Fruit fly (Drosophila melanogaster) whole organism, embryonic: ENCODE results near the gene Tim9b.

Experiments used
- ATbp ChIP-seq: fragments of 200-800 bp; sonication (Bioruptor generic); optimal IDR thresholded peaks from 2 replicates; lab custom pipeline; 2017; ENCODE audit warnings: missing biosample characterization, mild to moderate bottlenecking, missing genetic modification characterization, missing genetic modification reagents
- Aef1 ChIP-seq: fragments of 200-800 bp; sonication (Bioruptor generic); IDR thresholded peaks from 3 replicates; pipeline ENCODE4 v1.3.6; 2022; ENCODE audit warnings: missing biosample characterization, missing genetic modification characterization
- CG14860 ChIP-seq: fragments of 200-800 bp; sonication (Bioruptor generic); IDR thresholded peaks from 3 replicates; pipeline ENCODE4 v1.3.6; 2022; ENCODE audit warnings: missing biosample characterization, missing genetic modification characterization; ENCODE audit not compliant: partially characterized antibody
- CG15073 ChIP-seq: fragments of 200-800 bp; sonication (Bioruptor generic); optimal IDR thresholded peaks from 2 replicates; lab custom pipeline; 2016; ENCODE audit warnings: missing biosample characterization, missing genetic modification characterization
- CG1792 ChIP-seq: fragments of 200-800 bp; sonication (Bioruptor generic); optimal IDR thresholded peaks from 2 replicates; lab custom pipeline; 2016; ENCODE audit warnings: missing biosample characterization, missing genetic modification characterization
- CG18011 ChIP-seq: fragments of 200-800 bp; sonication (Bioruptor generic); optimal IDR thresholded peaks from 2 replicates; lab custom pipeline; 2017; ENCODE audit warnings: missing biosample characterization, missing genetic modification characterization, mild to moderate bottlenecking, moderate library complexity, missing genotype
- CG30020 ChIP-seq: fragments of 200-800 bp; optimal IDR thresholded peaks from 2 replicates; lab custom pipeline; 2019; ENCODE audit warnings: missing biosample characterization, mild to moderate bottlenecking, missing genetic modification characterization, moderate library complexity
- CG30431 ChIP-seq: fragments of 200-800 bp; sonication (Bioruptor generic); optimal IDR thresholded peaks from 2 replicates; lab custom pipeline; 2017; ENCODE audit warnings: missing biosample characterization, missing genetic modification characterization
- CG32532 ChIP-seq: fragments of 200-800 bp; sonication (Bioruptor generic); IDR thresholded peaks from 2 replicates; pipeline ENCODE4 v1.3.6; 2022; ENCODE audit warnings: missing biosample characterization, missing genetic modification characterization
- CG34422 ChIP-seq: fragments of 200-800 bp; sonication (Bioruptor generic); IDR thresholded peaks from 3 replicates; pipeline ENCODE4 v1.3.6; 2022; ENCODE audit warnings: missing biosample characterization, missing genetic modification characterization
- CG42726 ChIP-seq: fragments of 200-800 bp; sonication (Bioruptor generic); IDR thresholded peaks from 2 replicates; pipeline ENCODE4 v1.3.6; 2022; ENCODE audit warnings: missing biosample characterization, missing genetic modification characterization; ENCODE audit not compliant: partially characterized antibody
- CG5953 ChIP-seq: fragments of 200-800 bp; sonication (Bioruptor generic); IDR thresholded peaks from 2 replicates; pipeline ENCODE4 v1.3.6; 2022; ENCODE audit warnings: missing biosample characterization, missing genetic modification characterization
- CG6765 ChIP-seq: fragments of 200-800 bp; sonication (Bioruptor generic); optimal IDR thresholded peaks from 3 replicates; lab custom pipeline; 2017; ENCODE audit warnings: missing biosample characterization, mild to moderate bottlenecking, missing genetic modification characterization
- CG7271 ChIP-seq: fragments of 200-800 bp; sonication (Bioruptor generic); optimal IDR thresholded peaks from 2 replicates; lab custom pipeline; 2018; ENCODE audit warnings: missing biosample characterization, mild to moderate bottlenecking, missing genetic modification characterization, moderate library complexity
- CG7556 ChIP-seq: fragments of 200-800 bp; sonication (Bioruptor generic); optimal IDR thresholded peaks from 2 replicates; lab custom pipeline; 2017; ENCODE audit warnings: missing biosample characterization, mild to moderate bottlenecking, missing genetic modification characterization
- CG8765 ChIP-seq: fragments of 200-800 bp; sonication (Bioruptor generic); IDR thresholded peaks from 2 replicates; pipeline ENCODE4 v1.3.6; 2022; ENCODE audit warnings: missing biosample characterization, missing genetic modification characterization
- CG9727 ChIP-seq: fragments of 200-800 bp; sonication (Bioruptor generic); optimal IDR thresholded peaks from 3 replicates; lab custom pipeline; 2017; ENCODE audit warnings: missing biosample characterization, mild to moderate bottlenecking, missing genetic modification characterization
- Dek ChIP-seq: fragments of 200-800 bp; sonication (Bioruptor generic); optimal IDR thresholded peaks from 3 replicates; lab custom pipeline; 2019; ENCODE audit warnings: missing biosample characterization, mild to moderate bottlenecking, missing genetic modification characterization, moderate library complexity
- E2f1 ChIP-seq: fragments of 200-800 bp; sonication (Bioruptor generic); IDR thresholded peaks from 2 replicates; pipeline ENCODE4 v1.3.6; 2022; ENCODE audit warnings: missing biosample characterization, missing genetic modification characterization
- Elba2 ChIP-seq: fragments of 200-800 bp; sonication (Bioruptor generic); optimal IDR thresholded peaks from 3 replicates; lab custom pipeline; 2016; ENCODE audit warnings: missing biosample characterization, missing genetic modification characterization
- Ets65A ChIP-seq: fragments of 200-800 bp; sonication (Bioruptor generic); peaks from one replicate; lab custom pipeline; 2016; ENCODE audit warnings: missing biosample characterization, missing genetic modification characterization
- Ets97D ChIP-seq: fragments of 200-800 bp; sonication (Bioruptor generic); optimal IDR thresholded peaks from 3 replicates; lab custom pipeline; 2016; ENCODE audit warnings: missing biosample characterization, missing genetic modification characterization
- Fer2 ChIP-seq: fragments of 200-800 bp; sonication (Bioruptor generic); optimal IDR thresholded peaks from 2 replicates; lab custom pipeline; 2018; ENCODE audit warnings: missing biosample characterization, mild to moderate bottlenecking, missing genetic modification characterization, moderate library complexity
- GATAe ChIP-seq: fragments of 200-800 bp; sonication (Bioruptor generic); conservative IDR thresholded peaks from 2 replicates; pipeline ENCODE4 v1.3.6; 2022; ENCODE audit warnings: missing biosample characterization, missing genetic modification characterization
- Gsc ChIP-seq: fragments of 200-800 bp; sonication (Bioruptor generic); IDR thresholded peaks from 2 replicates; pipeline ENCODE4 v1.3.6; 2022; ENCODE audit warnings: missing biosample characterization, missing genetic modification characterization
- H15 ChIP-seq: fragments of 200-800 bp; sonication (Bioruptor generic); IDR thresholded peaks from 3 replicates; pipeline ENCODE4 v1.3.6; 2022; ENCODE audit warnings: missing biosample characterization, missing genetic modification characterization
- HmgD ChIP-seq: fragments of 200-800 bp; sonication (Bioruptor generic); optimal IDR thresholded peaks from 3 replicates; lab custom pipeline; 2016; ENCODE audit warnings: missing biosample characterization, missing genetic modification characterization
- Hr3 ChIP-seq: fragments of 200-800 bp; sonication (Bioruptor generic); optimal IDR thresholded peaks from 3 replicates; lab custom pipeline; 2016; ENCODE audit warnings: missing biosample characterization, missing genetic modification characterization
- Rfx ChIP-seq: fragments of 200-800 bp; sonication (Bioruptor generic); IDR thresholded peaks from 2 replicates; pipeline ENCODE4 v1.3.6; 2022; ENCODE audit warnings: missing biosample characterization, missing genetic modification characterization
- Sin3A ChIP-seq: fragments of >200 bp; optimal IDR thresholded peaks from 2 replicates; lab custom pipeline; 2018
- Sry-β ChIP-seq: fragments of 200-800 bp; sonication (Bioruptor generic); optimal IDR thresholded peaks from 2 replicates; lab custom pipeline; 2018; ENCODE audit warnings: missing biosample characterization, mild to moderate bottlenecking, missing genetic modification characterization, moderate library complexity
- al ChIP-seq: fragments of 200-800 bp; sonication (Bioruptor generic); IDR thresholded peaks from 2 replicates; pipeline ENCODE4 v1.3.6; 2022; ENCODE audit warnings: missing biosample characterization, missing genetic modification characterization
- amos ChIP-seq: fragments of 200-800 bp; sonication (Bioruptor generic); IDR thresholded peaks from 2 replicates; pipeline ENCODE4 v1.3.6; 2022; ENCODE audit warnings: missing biosample characterization, missing genetic modification characterization; ENCODE audit not compliant: partially characterized antibody
- aop ChIP-seq: fragments of 200-800 bp; sonication (Bioruptor generic); IDR thresholded peaks from 2 replicates; pipeline ENCODE4 v1.3.6; 2022; ENCODE audit warnings: missing biosample characterization, missing genetic modification characterization
- ase ChIP-seq: fragments of 200-800 bp; sonication (Bioruptor generic); IDR thresholded peaks from 3 replicates; pipeline ENCODE4 v1.3.6; 2022; ENCODE audit warnings: missing biosample characterization, missing genetic modification characterization
- bigmax ChIP-seq: fragments of 200-800 bp; sonication (Bioruptor generic); optimal IDR thresholded peaks from 2 replicates; lab custom pipeline; 2018; ENCODE audit warnings: missing biosample characterization, mild to moderate bottlenecking, missing genetic modification characterization
- br ChIP-seq: fragments of >200 bp; optimal IDR thresholded peaks from 2 replicates; lab custom pipeline; 2017
- corto ChIP-seq: fragments of 200-800 bp; sonication (Bioruptor generic); optimal IDR thresholded peaks from 2 replicates; lab custom pipeline; 2016; ENCODE audit warnings: missing biosample characterization, mild to moderate bottlenecking, missing genetic modification characterization, moderate library complexity
- crp ChIP-seq, 2 experiments: fragments of 200-800 bp; sonication (Bioruptor generic); optimal IDR thresholded peaks; 2 replicates in 1 of 2; 3 replicates in 1 of 2; lab custom pipeline; 2017; ENCODE audit warnings: missing biosample characterization in 2 of 2, missing genetic modification characterization in 2 of 2, mild to moderate bottlenecking in 1 of 2, moderate library complexity in 1 of 2
- dysf ChIP-seq: fragments of 200-800 bp; sonication (Bioruptor generic); IDR thresholded peaks from 3 replicates; pipeline ENCODE4 v1.3.6; 2022; ENCODE audit warnings: missing biosample characterization, missing genetic modification characterization
- eve ChIP-seq, 2 experiments: fragments of >200 bp; optimal IDR thresholded peaks; 2 replicates each; lab custom pipeline; 2017; ENCODE audit warnings: missing biosample characterization in 2 of 2, missing genetic modification characterization in 2 of 2
- gem ChIP-seq: fragments of 200-800 bp; sonication (Bioruptor generic); optimal IDR thresholded peaks from 2 replicates; lab custom pipeline; 2019; ENCODE audit warnings: missing biosample characterization, mild to moderate bottlenecking, missing genetic modification characterization, moderate library complexity
- her ChIP-seq: fragments of 200-800 bp; sonication (Bioruptor generic); optimal IDR thresholded peaks from 2 replicates; lab custom pipeline; 2016; ENCODE audit warnings: missing biosample characterization, missing genetic modification characterization
- luna ChIP-seq: fragments of 200-800 bp; sonication (Bioruptor generic); optimal IDR thresholded peaks from 2 replicates; lab custom pipeline; 2016; ENCODE audit warnings: missing biosample characterization, missing genetic modification characterization
- nerfin-1 ChIP-seq: fragments of 200-800 bp; sonication (Bioruptor generic); optimal IDR thresholded peaks from 3 replicates; lab custom pipeline; 2019; ENCODE audit warnings: missing biosample characterization, mild to moderate bottlenecking, missing genetic modification characterization, moderate library complexity
- odd ChIP-seq: fragments of 200-800 bp; sonication (Bioruptor generic); optimal IDR thresholded peaks from 2 replicates; lab custom pipeline; 2017; ENCODE audit warnings: missing biosample characterization, mild to moderate bottlenecking, missing genetic modification characterization
- p53 ChIP-seq: fragments of 200-800 bp; sonication (Bioruptor generic); optimal IDR thresholded peaks from 2 replicates; lab custom pipeline; 2016; ENCODE audit warnings: missing biosample characterization, missing genetic modification characterization
- prd ChIP-seq, 3 experiments: fragments of >200 bp in 2 of 3; fragments of 200-800 bp in 1 of 3; sonication (Bioruptor generic) in 1 of 3; optimal IDR thresholded peaks in 2 of 3; IDR thresholded peaks in 1 of 3; 2 replicates in 2 of 3; 3 replicates in 1 of 3; pipeline versions ENCODE4 v1.3.6 to Lab custom; 2017 to 2022; ENCODE audit warnings: missing biosample characterization in 1 of 3, missing genetic modification characterization in 1 of 3
- pum ChIP-seq: fragments of 200-800 bp; sonication (Bioruptor generic); optimal IDR thresholded peaks from 2 replicates; lab custom pipeline; 2016; ENCODE audit warnings: missing biosample characterization, missing genetic modification characterization
- sc ChIP-seq, 3 experiments: fragments of >200 bp in 2 of 3; fragments of 200-800 bp in 1 of 3; sonication (Bioruptor generic) in 1 of 3; optimal IDR thresholded peaks; 2 replicates in 2 of 3; 3 replicates in 1 of 3; lab custom pipeline; 2017; ENCODE audit warnings: mild to moderate bottlenecking in 1 of 3, missing biosample characterization in 1 of 3, missing genetic modification characterization in 1 of 3, missing genetic modification reagents in 1 of 3
- ttk ChIP-seq: fragments of 200-800 bp; sonication (Bioruptor generic); IDR thresholded peaks from 2 replicates; pipeline ENCODE4 v2.1.2; 2022; ENCODE audit warnings: missing biosample characterization, missing genetic modification characterization
- vvl ChIP-seq: fragments of 200-800 bp; sonication (Bioruptor generic); IDR thresholded peaks from 2 replicates; pipeline ENCODE4 v1.3.6; 2022; ENCODE audit warnings: missing biosample characterization, missing genetic modification characterization

The Tim9b gene

DNA sequence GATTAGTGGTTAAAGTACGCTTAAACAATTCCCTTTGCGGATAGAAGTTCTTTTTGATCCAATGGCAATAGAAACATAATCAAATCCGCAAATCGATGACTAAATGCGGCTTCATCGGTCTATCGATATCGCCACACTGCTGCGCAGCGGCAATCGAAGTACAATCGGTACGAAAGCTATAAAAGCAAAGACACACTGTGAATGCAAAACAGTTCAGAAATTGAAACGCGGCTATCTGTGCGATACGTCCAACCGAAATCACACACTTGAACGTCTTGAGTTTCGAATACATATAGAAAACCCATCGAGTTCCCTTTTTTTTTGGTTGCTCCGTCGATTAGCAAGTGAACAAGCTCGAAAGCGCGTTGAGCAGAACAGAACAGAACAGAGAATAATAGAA is 13.3 kb downstream of the Tim9b start, which contains the start of gene CG14207 (continued):
- TF ChIP-seq CG6765 (GFP tag; lab: Kevin White, UChicago), result no peak
- no peak for TF ChIP-seq CG15073 (GFP tag; lab: Kevin White, UChicago)
- TF ChIP-seq Rfx (GFP tag; lab: Robert Waterston, UW), result peak; percentile 35; the same call in 1 of the 2 replicates
- no peak for TF ChIP-seq aop (GFP tag; lab: Robert Waterston, UW)
- 0 out of 3 replicates have a peak, but pooled peaks have one; percentile 29 for TF ChIP-seq CG34422 (GFP tag; lab: Robert Waterston, UW)
- TF ChIP-seq crp (GFP tag; optimal IDR thresholded peaks at IDR 0.05; lab: Kevin White, UChicago), result no peak
- no peak for TF ChIP-seq Aef1
- no peak for TF ChIP-seq Fer2 (tag; lab: Kevin White, UChicago)
- no peak for TF ChIP-seq pum
- TF ChIP-seq Sin3A (lab: Kevin White, UChicago), result no peak
- TF ChIP-seq amos (GFP tag; lab: Robert Waterston, UW), result peak; percentile 67; the same call in 1 of the 2 replicates
- TF ChIP-seq GATAe (GFP tag; lab: Robert Waterston, UW), result no peak
- TF ChIP-seq CG1792, result no peak
- TF ChIP-seq Dek (tag; lab: Kevin White, UChicago), result peak; percentile 14
- TF ChIP-seq Sry-β (GFP tag; lab: Kevin White, UChicago), result no peak
- TF ChIP-seq Hr3 (GFP tag; lab: Kevin White, UChicago), result no peak
- no peak for TF ChIP-seq Ets65A
- no peak for TF ChIP-seq CG30020 (tag; lab: Kevin White, UChicago)
- TF ChIP-seq odd (GFP tag; lab: Kevin White, UChicago), result no peak
- no peak for TF ChIP-seq prd (optimal IDR thresholded peaks at IDR 0.05; lab: Kevin White, UChicago)
- no peak for TF ChIP-seq prd (GFP tag; IDR thresholded peaks at IDR 0.05; lab: Robert Waterston, UW)
- TF ChIP-seq sc (optimal IDR thresholded peaks at IDR 0.05; lab: Kevin White, UChicago), result no peak
- TF ChIP-seq sc (GFP tag; optimal IDR thresholded peaks at IDR 0.05; lab: Kevin White, UChicago), result no peak
- no peak for TF ChIP-seq CG7556 (GFP tag; lab: Kevin White, UChicago)
- no peak for TF ChIP-seq eve (GFP tag; optimal IDR thresholded peaks at IDR 0.05; lab: Kevin White, UChicago)
- TF ChIP-seq CG42726, result peak; percentile 59; the same call in 1 of the 2 replicates
- TF ChIP-seq CG30431 (GFP tag; lab: Kevin White, UChicago), result no peak
- TF ChIP-seq E2f1 (GFP tag; lab: Robert Waterston, UW), result no peak
- TF ChIP-seq CG5953 (GFP tag; lab: Robert Waterston, UW), result no peak; the same call in 1 of the 2 replicates
- TF ChIP-seq al (GFP tag; lab: Robert Waterston, UW), result no peak
- no peak for TF ChIP-seq luna
- TF ChIP-seq CG18011 (GFP tag; lab: Kevin White, UChicago), result no peak
- TF ChIP-seq br (lab: Kevin White, UChicago), result no peak
- peak; percentile 9; the same call in 1 of the 2 replicates for TF ChIP-seq CG32532 (GFP tag; lab: Robert Waterston, UW)
- no peak for TF ChIP-seq bigmax (GFP tag; lab: Kevin White, UChicago)
- peak; percentile 49 for TF ChIP-seq her (GFP tag; lab: Kevin White, UChicago)
- no peak for TF ChIP-seq Elba2 (GFP tag; lab: Kevin White, UChicago)
- no peak for TF ChIP-seq CG8765 (GFP tag; lab: Robert Waterston, UW)
- TF ChIP-seq ATbp (GFP tag; lab: Kevin White, UChicago), result no peak
- TF ChIP-seq Gsc (GFP tag; lab: Robert Waterston, UW), result no peak
- no peak for TF ChIP-seq HmgD (GFP tag; lab: Kevin White, UChicago)
- no peak for TF ChIP-seq CG7271 (tag; lab: Kevin White, UChicago)
- no peak for TF ChIP-seq gem
- peak; percentile 64 for TF ChIP-seq vvl (GFP tag; lab: Robert Waterston, UW)
- no peak for TF ChIP-seq nerfin-1 (tag; lab: Kevin White, UChicago)
- TF ChIP-seq corto, result no peak
- peak; percentile 41 for TF ChIP-seq Ets97D
- no peak for TF ChIP-seq ase (GFP tag; lab: Robert Waterston, UW)
- no peak for TF ChIP-seq H15 (GFP tag; lab: Robert Waterston, UW)
- no peak for TF ChIP-seq CG9727 (GFP tag; lab: Kevin White, UChicago)
- peak; percentile 68 for TF ChIP-seq CG14860 (GFP tag; lab: Robert Waterston, UW)
- TF ChIP-seq dysf (GFP tag; lab: Robert Waterston, UW), result no peak
- TF ChIP-seq p53, result no peak
- no peak for TF ChIP-seq ttk (GFP tag; lab: Robert Waterston, UW)
